Worm (Caenorhabditis elegans) whole organism, L1 larva: Measurements from ENCODE around the gene T13H5.8.

Experiments
- C16A3.4 ChIP-seq: fragments of 150-350 bp; optimal IDR thresholded peaks from 2 replicates; lab custom pipeline; 2014; ENCODE audit warnings: missing biosample characterization, missing genetic modification characterization
- F16B12.6 ChIP-seq: fragments of 150-350 bp; optimal IDR thresholded peaks from 2 replicates; lab custom pipeline; 2014; ENCODE audit warnings: missing biosample characterization, missing genetic modification characterization
- Y116A8C.19 ChIP-seq: sonication (generic microtip); optimal IDR thresholded peaks from 2 replicates; lab custom pipeline; 2016; ENCODE audit warnings: missing compliant biosample characterization, missing genetic modification characterization, borderline replicate concordance
- alr-1 ChIP-seq: fragments of 200-800 bp; sonication (Bioruptor generic); optimal IDR thresholded peaks from 2 replicates; lab custom pipeline; 2018; ENCODE audit warnings: borderline replicate concordance, mild to moderate bottlenecking, missing genetic modification characterization, missing compliant biosample characterization
- aly-2 ChIP-seq: fragments of 150-350 bp; optimal IDR thresholded peaks from 2 replicates; lab custom pipeline; 2014; ENCODE audit warnings: missing biosample characterization, missing genetic modification characterization
- ama-1 ChIP-seq: fragments of 150-350 bp; optimal IDR thresholded peaks from 2 replicates; lab custom pipeline; 2014
- ceh-63 ChIP-seq: fragments of 200-800 bp; sonication (Bioruptor generic); optimal IDR thresholded peaks from 2 replicates; lab custom pipeline; 2018; ENCODE audit warnings: mild to moderate bottlenecking, missing genetic modification characterization, missing compliant biosample characterization
- dpl-1 ChIP-seq, 3 experiments: fragments of 150-350 bp in 2 of 3; sonication (generic microtip) in 1 of 3; optimal IDR thresholded peaks; 2 replicates each; lab custom pipeline; 2014 to 2017; ENCODE audit warnings: missing biosample characterization in 3 of 3, missing genetic modification characterization in 3 of 3, missing genetic modification reagents in 3 of 3
- efl-3 ChIP-seq: fragments of 200-800 bp; sonication (Bioruptor generic); optimal IDR thresholded peaks from 2 replicates; lab custom pipeline; 2018; ENCODE audit warnings: mild to moderate bottlenecking, missing genetic modification characterization, missing compliant biosample characterization
- egl-13 ChIP-seq: sonication (generic microtip); optimal IDR thresholded peaks from 2 replicates; lab custom pipeline; 2016; ENCODE audit warnings: missing genotype, missing genetic modification reagents, missing genetic modification characterization, missing compliant biosample characterization
- elt-2 ChIP-seq: sonication (generic microtip); optimal IDR thresholded peaks from 2 replicates; lab custom pipeline; 2016; ENCODE audit warnings: missing genetic modification characterization, mild to moderate bottlenecking, inconsistent platforms, missing compliant biosample characterization, missing genetic modification reagents
- ets-5 ChIP-seq: fragments of 200-800 bp; sonication (Bioruptor generic); IDR thresholded peaks from 2 replicates; pipeline ENCODE4 v1.3.6; 2022; ENCODE audit warnings: missing genetic modification characterization, missing compliant biosample characterization
- hlh-4 ChIP-seq: sonication (generic microtip); optimal IDR thresholded peaks from 2 replicates; lab custom pipeline; 2016; ENCODE audit warnings: mild to moderate bottlenecking, missing genetic modification characterization, missing compliant biosample characterization
- jun-1 ChIP-seq: fragments of 150-350 bp; optimal IDR thresholded peaks from 2 replicates; lab custom pipeline; 2014; ENCODE audit warnings: missing biosample characterization, missing genetic modification reagents, missing genetic modification characterization
- lin-14 ChIP-seq: fragments of 200-800 bp; sonication (Bioruptor generic); optimal IDR thresholded peaks from 2 replicates; lab custom pipeline; 2018; ENCODE audit warnings: mild to moderate bottlenecking, missing genetic modification characterization, moderate library complexity, missing compliant biosample characterization
- lin-15B ChIP-seq: fragments of 150-350 bp; sonication (generic microtip); optimal IDR thresholded peaks from 3 replicates; lab custom pipeline; 2014; ENCODE audit warnings: missing biosample characterization, missing genetic modification characterization
- lin-35 ChIP-seq, 2 experiments: fragments of 150-350 bp; optimal IDR thresholded peaks; 2 replicates each; lab custom pipeline; 2014; ENCODE audit warnings: missing biosample characterization in 2 of 2, missing genetic modification characterization in 2 of 2, missing genetic modification reagents in 2 of 2
- lir-3 ChIP-seq: sonication (generic microtip); optimal IDR thresholded peaks from 2 replicates; lab custom pipeline; 2016; ENCODE audit warnings: mild to moderate bottlenecking, missing genetic modification characterization, moderate library complexity, missing compliant biosample characterization; ENCODE audit not compliant: poor library complexity
- lsy-2 ChIP-seq, 2 experiments: fragments of 150-350 bp; optimal IDR thresholded peaks; 2 replicates each; lab custom pipeline; 2014; ENCODE audit warnings: missing biosample characterization in 2 of 2, missing genetic modification characterization in 2 of 2
- mdl-1 ChIP-seq, 2 experiments: fragments of 150-350 bp; optimal IDR thresholded peaks; 2 replicates each; lab custom pipeline; 2014 to 2017; ENCODE audit warnings: missing biosample characterization in 2 of 2, missing genetic modification characterization in 2 of 2, inconsistent platforms in 1 of 2
- nhr-19 ChIP-seq: fragments of 200-800 bp; sonication (Bioruptor generic); conservative IDR thresholded peaks from 2 replicates; pipeline ENCODE4 v1.3.6; 2022; ENCODE audit warnings: missing genetic modification characterization, missing compliant biosample characterization
- nhr-47 ChIP-seq: sonication (generic microtip); optimal IDR thresholded peaks from 2 replicates; lab custom pipeline; 2016; ENCODE audit warnings: mild to moderate bottlenecking, missing genetic modification characterization, moderate library complexity, missing compliant biosample characterization
- nhr-71 ChIP-seq: sonication (generic microtip); optimal IDR thresholded peaks from 2 replicates; lab custom pipeline; 2016; ENCODE audit warnings: mild to moderate bottlenecking, missing genetic modification characterization, moderate library complexity, missing compliant biosample characterization
- nhr-76 ChIP-seq: sonication (generic microtip); optimal IDR thresholded peaks from 2 replicates; lab custom pipeline; 2017; ENCODE audit warnings: missing biosample characterization, missing genetic modification characterization
- nhr-85 ChIP-seq: sonication (generic microtip); peaks from one replicate; lab custom pipeline; 2016; ENCODE audit warnings: missing genetic modification characterization, inconsistent platforms, missing compliant biosample characterization
- nhr-90 ChIP-seq: sonication (generic microtip); optimal IDR thresholded peaks from 2 replicates; lab custom pipeline; 2016; ENCODE audit warnings: mild to moderate bottlenecking, missing genetic modification characterization, missing compliant biosample characterization; ENCODE audit not compliant: poor library complexity
- pag-3 ChIP-seq: sonication (generic microtip); optimal IDR thresholded peaks from 2 replicates; lab custom pipeline; 2017; ENCODE audit warnings: missing genetic modification characterization, mild to moderate bottlenecking, missing compliant biosample characterization, antibody characterized with exemption, borderline replicate concordance; ENCODE audit not compliant: insufficient read depth
- pqm-1 ChIP-seq: sonication (generic microtip); optimal IDR thresholded peaks from 3 replicates; lab custom pipeline; 2017; ENCODE audit warnings: missing biosample characterization, missing genetic modification characterization
- skn-1 ChIP-seq: fragments of 150-350 bp; optimal IDR thresholded peaks from 2 replicates; lab custom pipeline; 2014; ENCODE audit warnings: missing biosample characterization, missing genetic modification characterization
- snu-23 ChIP-seq: sonication (generic microtip); optimal IDR thresholded peaks from 2 replicates; lab custom pipeline; 2016; ENCODE audit warnings: missing genetic modification characterization, missing compliant biosample characterization
- sptf-1 ChIP-seq: fragments of 150-350 bp; optimal IDR thresholded peaks from 2 replicates; lab custom pipeline; 2014; ENCODE audit warnings: missing biosample characterization, missing genetic modification characterization
- sup-37 ChIP-seq: fragments of 200-800 bp; sonication (Bioruptor generic); optimal IDR thresholded peaks from 2 replicates; lab custom pipeline; 2018; ENCODE audit warnings: mild to moderate bottlenecking, missing genetic modification characterization, missing compliant biosample characterization
- swsn-7 ChIP-seq: sonication (generic microtip); optimal IDR thresholded peaks from 2 replicates; lab custom pipeline; 2016; ENCODE audit warnings: missing genetic modification characterization, missing compliant biosample characterization
- tlp-1 ChIP-seq: fragments of 150-350 bp; optimal IDR thresholded peaks from 2 replicates; lab custom pipeline; 2014; ENCODE audit warnings: missing biosample characterization, missing genetic modification characterization
- unc-130 ChIP-seq: fragments of 150-350 bp; optimal IDR thresholded peaks from 2 replicates; lab custom pipeline; 2017; ENCODE audit warnings: missing biosample characterization, missing genetic modification characterization, inconsistent platforms
- unc-62 ChIP-seq: fragments of 150-350 bp; optimal IDR thresholded peaks from 2 replicates; lab custom pipeline; 2014; ENCODE audit warnings: missing biosample characterization, missing genetic modification reagents, missing genetic modification characterization
- ztf-11 ChIP-seq, 2 experiments: sonication (generic microtip); optimal IDR thresholded peaks; 2 replicates each; lab custom pipeline; 2016 to 2017; ENCODE audit warnings: missing genetic modification characterization in 2 of 2, missing biosample characterization in 1 of 2, missing compliant biosample characterization in 1 of 2

Gene T13H5.8

DNA sequence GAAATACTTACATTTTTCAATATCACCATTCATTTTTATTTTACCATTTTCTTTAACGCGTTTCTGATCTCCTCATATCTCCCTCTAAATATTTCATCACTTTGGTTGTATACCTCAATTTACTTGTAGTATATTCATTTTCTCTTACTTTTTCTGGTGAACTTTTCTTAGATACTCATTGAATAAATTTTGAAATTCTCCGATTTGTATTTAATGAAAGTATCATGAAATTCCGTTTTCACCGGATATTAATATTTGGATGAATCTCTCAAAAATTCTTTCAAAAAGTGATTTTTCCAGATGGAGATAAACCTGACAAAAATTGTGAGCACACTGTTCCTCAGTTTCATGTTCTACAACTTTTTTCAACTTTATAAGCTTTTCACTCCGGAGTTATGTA lies at the start of gene T13H5.8:
T13H5.8 (plus strand) TSS at position 301 of the 400 bp plus-strand sequence.
- TF ChIP-seq ztf-11 (tag; optimal IDR thresholded peaks at IDR 0.05; lab: Kevin White, UChicago) (no peak), aly-2 (no peak), sup-37 (no peak), nhr-47 (no peak), lir-3 (tag; lab: Kevin White, UChicago) (no peak), sptf-1 (no peak), nhr-71 (tag; lab: Kevin White, UChicago) (no peak)

DNA sequence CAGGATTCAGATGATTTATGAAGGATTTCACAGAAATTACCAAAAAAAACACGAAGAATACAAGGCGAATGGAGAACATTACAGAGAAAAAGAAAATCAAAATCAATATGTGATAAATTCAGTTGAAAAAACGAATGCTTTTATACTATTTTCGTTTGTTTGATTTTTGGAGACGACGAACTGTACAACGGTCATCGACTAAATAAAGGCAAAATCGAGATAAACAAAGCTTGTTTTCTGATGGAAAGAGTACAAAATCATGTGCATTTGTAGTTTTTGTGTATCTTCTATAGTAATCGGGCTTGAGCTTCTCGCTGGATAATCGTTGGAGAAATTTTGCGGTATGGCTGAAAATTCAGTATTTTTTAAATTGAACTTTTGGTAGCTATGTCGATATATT lies 47.2 kb upstream of the T13H5.8 start, which contains the start of gene M05D6.8:
M05D6.8 (minus strand) TSS at position 101 of the 400 bp plus-strand sequence.
- TF ChIP-seq jun-1 (tag; lab: Kevin White, UChicago) = no peak
- TF ChIP-seq ets-5 (GFP tag; lab: Robert Waterston, UW) = no peak
- TF ChIP-seq lin-14 (GFP tag; lab: Kevin White, UChicago) = no peak
- no peak for TF ChIP-seq hlh-4
- TF ChIP-seq nhr-85 = no peak
- TF ChIP-seq nhr-76 (tag; lab: Kevin White, UChicago) = no peak
- TF ChIP-seq efl-3 (GFP tag; lab: Kevin White, UChicago) = no peak
- no peak for TF ChIP-seq aly-2
- no peak for TF ChIP-seq pag-3 (tag; lab: Kevin White, UChicago)
- TF ChIP-seq skn-1 (tag; lab: Kevin White, UChicago) = no peak
- no peak for TF ChIP-seq nhr-19 (GFP tag; lab: Robert Waterston, UW)
- no peak for TF ChIP-seq dpl-1 (GFP tag; optimal IDR thresholded peaks at IDR 0.05; lab: Kevin White, UChicago)
- no peak for TF ChIP-seq unc-130 (tag; lab: Kevin White, UChicago)
- TF ChIP-seq Y116A8C.19 (tag; lab: Kevin White, UChicago) = no peak
- no peak for TF ChIP-seq alr-1
- no peak for TF ChIP-seq ceh-63 (GFP tag; lab: Kevin White, UChicago)
- TF ChIP-seq lsy-2 (tag; optimal IDR thresholded peaks at IDR 0.05; lab: Kevin White, UChicago) = no peak

DNA sequence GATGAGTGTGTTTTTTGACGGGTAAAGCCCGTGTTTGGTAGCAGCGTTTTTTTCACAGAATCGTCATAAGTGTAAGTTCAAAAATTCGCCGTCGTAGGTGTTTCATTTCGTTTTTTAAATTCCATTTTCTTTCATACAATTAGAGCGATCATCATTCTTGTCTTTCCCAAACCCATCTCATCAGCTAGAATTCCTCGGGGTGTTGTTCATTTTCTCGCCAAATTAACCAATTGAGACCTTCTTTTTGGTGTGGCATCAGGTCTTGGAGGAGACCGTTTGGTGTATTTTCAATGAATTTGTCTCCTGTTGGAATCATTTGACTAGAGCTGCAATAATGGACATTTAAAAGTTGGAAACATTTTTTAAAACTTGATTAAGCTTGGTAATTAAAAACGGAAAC lies 45.4 kb upstream of the T13H5.8 start:
- TF ChIP-seq mdl-1 (tag; optimal IDR thresholded peaks at IDR 0.05; lab: Kevin White, UChicago) = no peak
- no peak for TF ChIP-seq unc-62 (GFP tag; lab: Kevin White, UChicago)
- TF ChIP-seq, all 84 proteins: peak for 0

DNA sequence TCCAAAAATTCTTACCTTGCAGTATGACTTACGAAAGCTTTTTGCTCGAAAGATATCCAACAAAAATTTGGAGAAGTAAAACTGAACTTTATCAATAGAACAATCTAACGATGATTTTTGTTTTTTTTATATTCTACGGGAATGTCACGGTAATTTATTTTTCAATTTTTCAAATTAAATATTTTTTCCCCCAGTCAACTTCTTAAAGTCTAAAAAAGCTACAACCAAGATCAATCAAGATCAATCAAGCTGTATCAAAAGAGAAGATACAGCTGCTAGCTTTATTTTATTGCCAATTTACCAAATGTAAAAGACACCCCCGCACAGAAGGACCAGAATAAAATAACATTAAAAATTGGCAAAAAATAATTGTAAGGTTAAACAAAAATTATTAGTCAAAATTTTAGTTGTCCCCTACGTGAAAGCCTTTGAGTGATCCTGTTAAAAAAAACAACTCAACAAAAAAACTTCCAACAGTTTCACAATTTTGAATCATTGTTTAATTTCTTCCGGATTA lies 42.9 kb upstream of the T13H5.8 start, which contains the start of the genes M05D6.1 and M05D6.3:
M05D6.1 (minus strand) TSS at position 101 of the 517 bp plus-strand sequence.
M05D6.3 (plus strand) TSS at position 467 of the 517 bp plus-strand sequence.
- no peak for TF ChIP-seq tlp-1 (tag; lab: Kevin White, UChicago)
- TF ChIP-seq egl-13 (tag; lab: Kevin White, UChicago) = no peak
- TF ChIP-seq pqm-1 = no peak
- no peak for TF ChIP-seq swsn-7 (tag; lab: Kevin White, UChicago)
- TF ChIP-seq efl-3 (GFP tag; lab: Kevin White, UChicago) = no peak
- TF ChIP-seq nhr-90 (tag; lab: Kevin White, UChicago) = no peak
- TF ChIP-seq C16A3.4 (tag; lab: Kevin White, UChicago) = no peak
- TF ChIP-seq ama-1 = no peak
- no peak for TF ChIP-seq elt-2 (tag; lab: Kevin White, UChicago)
- no peak for TF ChIP-seq F16B12.6 (tag; lab: Kevin White, UChicago)
- TF ChIP-seq lin-35 (GFP tag; optimal IDR thresholded peaks at IDR 0.05; lab: Kevin White, UChicago) = no peak
- no peak for TF ChIP-seq lin-15B (tag; lab: Kevin White, UChicago)
- no peak for TF ChIP-seq nhr-71 (tag; lab: Kevin White, UChicago)
- TF ChIP-seq sptf-1 = no peak
- TF ChIP-seq snu-23 (GFP tag; lab: Kevin White, UChicago) = no peak
- TF ChIP-seq, all 84 proteins: peak for 0
